Fruit fly (Drosophila melanogaster): ENCODE measurements around the gene CG16986.

Gene CG16986

DNA sequence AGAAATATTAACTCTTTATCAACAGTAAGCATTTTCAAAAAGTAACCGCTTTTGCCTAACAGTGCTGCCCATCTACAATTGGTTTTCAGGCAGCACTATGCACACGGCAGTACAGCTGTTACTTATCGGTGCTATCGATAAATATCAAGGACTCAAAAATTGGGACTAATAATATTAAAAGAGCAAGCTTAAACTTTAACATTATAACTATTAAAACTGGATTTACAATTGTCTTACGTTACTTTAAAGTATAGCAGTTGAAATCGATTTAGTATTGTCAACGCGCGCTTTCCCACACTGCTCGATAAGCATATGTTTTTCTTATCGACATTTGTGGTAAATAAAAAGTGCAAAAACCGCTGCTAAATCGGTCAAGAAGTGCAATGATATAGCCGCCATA, 31.3 kb downstream of the CG16986 start, which contains the start of the genes CG42245 and MEP-1 (continued):
- TF ChIP-seq scrt (GFP tag; optimal IDR thresholded peaks at IDR 0.05): peak; percentile 2
- peak; percentile 57 for TF ChIP-seq CG30403 (GFP tag; optimal IDR thresholded peaks at IDR 0.05)
- no peak for TF ChIP-seq slp2 (GFP tag; optimal IDR thresholded peaks at IDR 0.05)
- no peak for TF ChIP-seq Dek (tag; optimal IDR thresholded peaks at IDR 0.05)
- no peak for TF ChIP-seq Mrtf (GFP tag; IDR thresholded peaks at IDR 0.05)
- peak; percentile 34 for TF ChIP-seq CG3995 (GFP tag; optimal IDR thresholded peaks at IDR 0.05)
- peak; percentile 65; the same call in 2 of the 3 replicates for TF ChIP-seq Opbp (GFP tag; IDR thresholded peaks at IDR 0.05; ENCODE audit: partially characterized antibody)
- TF ChIP-seq D (optimal IDR thresholded peaks at IDR 0.05): no peak
- no peak for TF ChIP-seq D (GFP tag; optimal IDR thresholded peaks at IDR 0.05)
- TF ChIP-seq Hr3 (GFP tag; optimal IDR thresholded peaks at IDR 0.05): peak; percentile 20
- TF ChIP-seq CG8290 (GFP tag; optimal IDR thresholded peaks at IDR 0.05): peak; percentile 54
- TF ChIP-seq CG8290 (tag; optimal IDR thresholded peaks at IDR 0.05): peak in 1 of 2 experiments; percentile 9
- no peak for TF ChIP-seq CG14667 (GFP tag; IDR thresholded peaks at IDR 0.05)
- peak; percentile 93 for TF ChIP-seq trem (tag; optimal IDR thresholded peaks at IDR 0.05)
- TF ChIP-seq Abd-B (GFP tag; optimal IDR thresholded peaks at IDR 0.05): peak; percentile 32
- no peak for TF ChIP-seq Gug (GFP tag; IDR thresholded peaks at IDR 0.05)
- TF ChIP-seq Ets65A (GFP tag): peak; percentile 95
- TF ChIP-seq ranshi (GFP tag; IDR thresholded peaks at IDR 0.05): no peak
- TF ChIP-seq dimm (GFP tag; IDR thresholded peaks at IDR 0.05): no peak
- TF ChIP-seq twi (tag; optimal IDR thresholded peaks at IDR 0.05): peak; percentile 58
- TF ChIP-seq Deaf1 (tag; optimal IDR thresholded peaks at IDR 0.05): peak; percentile 9
- peak; percentile 47 for TF ChIP-seq unpg (GFP tag; optimal IDR thresholded peaks at IDR 0.05)
- no peak for TF ChIP-seq tll (GFP tag; optimal IDR thresholded peaks at IDR 0.05)
- TF ChIP-seq sima (GFP tag; optimal IDR thresholded peaks at IDR 0.05): no peak
- TF ChIP-seq CG4854 (GFP tag; optimal IDR thresholded peaks at IDR 0.05): peak; percentile 52
- peak; percentile 44 for TF ChIP-seq CG13894 (tag; optimal IDR thresholded peaks at IDR 0.05)
- TF ChIP-seq CG5953 (GFP tag; IDR thresholded peaks at IDR 0.05): no peak
- TF ChIP-seq Blimp-1 (GFP tag; optimal IDR thresholded peaks at IDR 0.05): peak; percentile 49
- no peak for TF ChIP-seq CG1647 (GFP tag; optimal IDR thresholded peaks at IDR 0.05)
- no peak for TF ChIP-seq sens-2 (GFP tag; IDR thresholded peaks at IDR 0.05)
- peak; percentile 30 for TF ChIP-seq ftz-f1 (GFP tag; optimal IDR thresholded peaks at IDR 0.05)
- peak; percentile 29 for TF ChIP-seq CG18011 (GFP tag; optimal IDR thresholded peaks at IDR 0.05)
- TF ChIP-seq CG7372 (GFP tag; IDR thresholded peaks at IDR 0.05): no peak
- peak; percentile 95 for TF ChIP-seq stwl (tag; optimal IDR thresholded peaks at IDR 0.05)
- TF ChIP-seq Dad (GFP tag; optimal IDR thresholded peaks at IDR 0.05): peak; percentile 57
- TF ChIP-seq bsh (GFP tag; optimal IDR thresholded peaks at IDR 0.05): peak in 1 of 2 experiments; percentile 53
- peak; percentile 14 for TF ChIP-seq Bdp1 (GFP tag; optimal IDR thresholded peaks at IDR 0.05)
- peak; percentile 60; the same call in 1 of the 3 replicates for TF ChIP-seq CG34422 (GFP tag; IDR thresholded peaks at IDR 0.05)
- TF ChIP-seq Dip3 (GFP tag; optimal IDR thresholded peaks at IDR 0.05): peak; percentile 54
- no peak for TF ChIP-seq jumu (GFP tag; optimal IDR thresholded peaks at IDR 0.05)
- no peak for TF ChIP-seq ara (GFP tag; IDR thresholded peaks at IDR 0.05)
- TF ChIP-seq Ada2b (GFP tag; IDR thresholded peaks at IDR 0.05): no peak
- peak; percentile 67 for TF ChIP-seq BEAF-32 (GFP tag; optimal IDR thresholded peaks at IDR 0.05)
- no peak for TF ChIP-seq chm (GFP tag; IDR thresholded peaks at IDR 0.05)
- peak; percentile 74 for TF ChIP-seq CG4424 (GFP tag; optimal IDR thresholded peaks at IDR 0.05)
- no peak for TF ChIP-seq hkb (optimal IDR thresholded peaks at IDR 0.05)
- no peak for TF ChIP-seq hkb (GFP tag; IDR thresholded peaks at IDR 0.05)
- no peak for TF ChIP-seq Fer2 (tag; optimal IDR thresholded peaks at IDR 0.05)
- peak; percentile 53 for TF ChIP-seq gem (tag; optimal IDR thresholded peaks at IDR 0.05)
- no peak for TF ChIP-seq eve (GFP tag; optimal IDR thresholded peaks at IDR 0.05)
- no peak for TF ChIP-seq gt (GFP tag; IDR thresholded peaks at IDR 0.05)
- TF ChIP-seq CG8765 (GFP tag; IDR thresholded peaks at IDR 0.05): no peak

Measured in whole organism, embryonic.